Fruit fly (Drosophila melanogaster): ENCODE data around the gene nAChRalpha1.

dm6 chr3R:24467237-24467636 lies 10.3 kb upstream of the nAChRalpha1 start:
- TF ChIP-seq Vsx2 (GFP tag; optimal IDR thresholded peaks at IDR 0.05; ENCODE audit: partially characterized antibody) (no peak), sv (GFP tag; optimal IDR thresholded peaks at IDR 0.05) (no peak), Hr78 (GFP tag; optimal IDR thresholded peaks at IDR 0.05) (no peak), brk (GFP tag; optimal IDR thresholded peaks at IDR 0.05) (no peak), br (GFP tag; optimal IDR thresholded peaks at IDR 0.05) (no peak), OdsH (GFP tag; optimal IDR thresholded peaks at IDR 0.05) (no peak), Abd-B (GFP tag; optimal IDR thresholded peaks at IDR 0.05) (no peak), CrebA (GFP tag; optimal IDR thresholded peaks at IDR 0.05; ENCODE audit: borderline replicate concordance) (no peak), psq (GFP tag; optimal IDR thresholded peaks at IDR 0.05) (no peak), pan (optimal IDR thresholded peaks at IDR 0.05) (no peak), rgr (GFP tag; optimal IDR thresholded peaks at IDR 0.05) (no peak)
